Fruit fly (Drosophila melanogaster): ENCODE results near the gene sNPF.

sNPF gene

DNA sequence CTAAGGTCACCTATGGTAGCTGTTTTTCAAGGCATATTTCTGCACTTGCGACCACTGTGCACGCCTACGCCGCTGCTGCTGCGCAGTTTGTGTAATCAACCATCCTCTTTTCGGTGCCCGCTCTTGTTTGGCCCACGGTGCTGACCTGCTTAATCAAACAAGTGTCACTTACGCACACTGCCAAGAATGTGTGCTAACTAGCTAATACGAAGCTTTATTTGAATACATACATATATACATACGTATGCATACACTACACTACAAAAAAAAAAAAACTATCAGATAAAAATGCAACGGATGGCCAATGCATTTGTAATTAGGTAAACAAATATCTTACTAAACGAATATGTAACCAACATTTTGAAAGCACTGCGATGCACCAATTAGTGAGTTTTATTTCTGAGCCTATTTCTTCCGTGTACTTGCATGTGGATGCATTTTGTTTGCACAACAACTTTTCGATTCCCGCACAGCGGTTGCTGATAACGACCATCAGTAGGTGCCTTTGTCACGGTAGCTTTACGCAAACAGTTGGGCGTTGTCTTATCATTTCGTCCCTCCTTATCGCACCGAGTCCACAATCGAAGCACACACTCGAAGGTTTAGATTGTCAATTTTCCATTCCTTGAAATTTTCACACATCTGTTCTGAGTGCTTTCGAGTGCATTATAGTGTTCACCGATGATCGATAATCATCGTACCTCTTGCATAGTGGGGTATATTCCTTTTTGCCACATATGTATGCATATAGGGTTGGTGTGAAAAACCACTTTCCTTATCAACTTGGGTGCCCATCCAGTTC is 58.8 kb downstream of the sNPF start (continued):
- TF ChIP-seq wdn (GFP tag; IDR thresholded peaks at IDR 0.05): no peak; the same call in 1 of the 2 replicates
- TF ChIP-seq Kr (GFP tag; optimal IDR thresholded peaks at IDR 0.05): peak; percentile 71
- peak; percentile 86 for TF ChIP-seq oc (tag; optimal IDR thresholded peaks at IDR 0.05)
- peak in 1 of 2 experiments; percentile 91 for TF ChIP-seq Eip74EF (GFP tag; optimal IDR thresholded peaks at IDR 0.05)
- peak; percentile 93 for TF ChIP-seq lbe (GFP tag; optimal IDR thresholded peaks at IDR 0.05)
- TF ChIP-seq CG10462 (GFP tag; optimal IDR thresholded peaks at IDR 0.05): peak; percentile 70
- TF ChIP-seq CG12744 (GFP tag; optimal IDR thresholded peaks at IDR 0.05): peak; percentile 66
- peak in 1 of 2 experiments; percentile 6 for TF ChIP-seq tll (GFP tag; optimal IDR thresholded peaks at IDR 0.05)
- peak; percentile 77 for TF ChIP-seq Dek (tag; optimal IDR thresholded peaks at IDR 0.05)
- TF ChIP-seq Hr51 (GFP tag; optimal IDR thresholded peaks at IDR 0.05): peak; percentile 70 to 87
- TF ChIP-seq sqz (GFP tag; optimal IDR thresholded peaks at IDR 0.05): peak; percentile 85
- TF ChIP-seq CG11695 (GFP tag; IDR thresholded peaks at IDR 0.05): peak; percentile 93
- TF ChIP-seq da (GFP tag; optimal IDR thresholded peaks at IDR 0.05): peak; percentile 22
- peak; percentile 66 for TF ChIP-seq CG9876 (GFP tag; optimal IDR thresholded peaks at IDR 0.05)
- peak; percentile 99 for TF ChIP-seq sr (GFP tag; IDR thresholded peaks at IDR 0.05)
- peak; percentile 81 for TF ChIP-seq ranshi (GFP tag; IDR thresholded peaks at IDR 0.05)
- peak; percentile 91; the same call in 3 of the 4 replicates for TF ChIP-seq chinmo (GFP tag; IDR thresholded peaks at IDR 0.05; ENCODE audit: partially characterized antibody)
- peak; percentile 84 for TF ChIP-seq gsb-n (tag; optimal IDR thresholded peaks at IDR 0.05)
- peak; percentile 68 for TF ChIP-seq gsb (GFP tag; IDR thresholded peaks at IDR 0.05)
- TF ChIP-seq CG11560 (tag; IDR thresholded peaks at IDR 0.05): 0 out of 3 replicates have a peak, but pooled peaks have one; percentile 45
- peak; percentile 67 for TF ChIP-seq CG12299 (tag; optimal IDR thresholded peaks at IDR 0.05)
- peak; percentile 81 for TF ChIP-seq CG17385 (GFP tag; optimal IDR thresholded peaks at IDR 0.05)
- TF ChIP-seq Nf-YC (tag; optimal IDR thresholded peaks at IDR 0.05): peak; percentile 56
- TF ChIP-seq lov (optimal IDR thresholded peaks at IDR 0.05): no peak
- peak; percentile 78; the same call in 2 of the 3 replicates for TF ChIP-seq lov (GFP tag; IDR thresholded peaks at IDR 0.05)
- peak; percentile 85 for TF ChIP-seq CG32772 (GFP tag; IDR thresholded peaks at IDR 0.05)
- TF ChIP-seq Awh (GFP tag; IDR thresholded peaks at IDR 0.05): peak; percentile 90
- peak; percentile 72 for TF ChIP-seq CG6254 (GFP tag; optimal IDR thresholded peaks at IDR 0.05)
- peak; percentile 83 for TF ChIP-seq lab (GFP tag; optimal IDR thresholded peaks at IDR 0.05)
- peak; percentile 74; the same call in 2 of the 3 replicates for TF ChIP-seq tgo (GFP tag; IDR thresholded peaks at IDR 0.05)
- peak; percentile 29; the same call in 1 of the 2 replicates for TF ChIP-seq CG9215 (GFP tag; IDR thresholded peaks at IDR 0.05)
- TF ChIP-seq CHES-1-like (GFP tag; optimal IDR thresholded peaks at IDR 0.05): peak; percentile 78
- peak; percentile 88 for TF ChIP-seq CG4707 (GFP tag; optimal IDR thresholded peaks at IDR 0.05)
- TF ChIP-seq Atf3 (GFP tag; optimal IDR thresholded peaks at IDR 0.05): peak; percentile 76
- peak; percentile 88 for TF ChIP-seq Sox100B (GFP tag; optimal IDR thresholded peaks at IDR 0.05)
- peak; percentile 84 for TF ChIP-seq CG2712 (tag; optimal IDR thresholded peaks at IDR 0.05)
- peak; percentile 5; the same call in 1 of the 2 replicates for TF ChIP-seq aop (GFP tag; IDR thresholded peaks at IDR 0.05)
- peak; percentile 68 for TF ChIP-seq zf30C (GFP tag; optimal IDR thresholded peaks at IDR 0.05)
- peak; percentile 78 for TF ChIP-seq Hr3 (GFP tag; optimal IDR thresholded peaks at IDR 0.05)
- no peak for TF ChIP-seq CG8478 (optimal IDR thresholded peaks at IDR 0.05)
- peak; percentile 73 for TF ChIP-seq mirr (GFP tag; optimal IDR thresholded peaks at IDR 0.05)
- TF ChIP-seq vnd (GFP tag; IDR thresholded peaks at IDR 0.05; ENCODE audit: partially characterized antibody): peak; percentile 48; the same call in 2 of the 3 replicates
- peak; percentile 87 for TF ChIP-seq CG2678 (tag; optimal IDR thresholded peaks at IDR 0.05)
- peak; percentile 47 for TF ChIP-seq nom (GFP tag; optimal IDR thresholded peaks at IDR 0.05)
- peak; percentile 86 for TF ChIP-seq CG14014 (GFP tag; IDR thresholded peaks at IDR 0.05)
- TF ChIP-seq twi (tag; optimal IDR thresholded peaks at IDR 0.05): peak; percentile 55
- peak; percentile 71 for TF ChIP-seq CG10654 (GFP tag; optimal IDR thresholded peaks at IDR 0.05)
- peak; percentile 0 for TF ChIP-seq Sry-β (GFP tag; optimal IDR thresholded peaks at IDR 0.05)

Measured in whole organism, embryonic.